Worm (Caenorhabditis elegans) whole organism, mixed stage, embryonic: ENCODE results near the gene dnj-14.
A peak's percentile ranks its signal among the peaks of the same experiment; 100 is the strongest.

Experiments used
- ces-1 ChIP-seq: fragments of 150-350 bp; optimal IDR thresholded peaks from 2 replicates; lab custom pipeline; 2014; ENCODE audit warnings: missing biosample characterization, missing genetic modification reagents, missing genetic modification characterization
- elt-3 ChIP-seq: fragments of 150-350 bp; optimal IDR thresholded peaks from 2 replicates; lab custom pipeline; 2014; ENCODE audit warnings: missing biosample characterization, missing genetic modification characterization
- nhr-12 ChIP-seq: fragments of 150-350 bp; optimal IDR thresholded peaks from 2 replicates; lab custom pipeline; 2014; ENCODE audit warnings: missing biosample characterization, missing genetic modification characterization
- nhr-2 ChIP-seq: fragments of 150-350 bp; optimal IDR thresholded peaks from 2 replicates; lab custom pipeline; 2014; ENCODE audit warnings: missing biosample characterization, missing genetic modification characterization
- nhr-28 ChIP-seq: fragments of 150-350 bp; optimal IDR thresholded peaks from 2 replicates; lab custom pipeline; 2014; ENCODE audit warnings: missing biosample characterization, missing genetic modification characterization
- pha-4 ChIP-seq: fragments of 150-350 bp; optimal IDR thresholded peaks from 2 replicates; lab custom pipeline; 2018; ENCODE audit warnings: missing biosample characterization, missing genetic modification reagents, missing genetic modification characterization
- unc-39 ChIP-seq: fragments of 150-350 bp; optimal IDR thresholded peaks from 2 replicates; lab custom pipeline; 2014; ENCODE audit warnings: missing biosample characterization, missing genetic modification characterization
- unc-62 ChIP-seq: fragments of 150-350 bp; optimal IDR thresholded peaks from 2 replicates; lab custom pipeline; 2014; ENCODE audit warnings: missing biosample characterization, missing genetic modification reagents, missing genetic modification characterization

- no peak for TF ChIP-seq unc-62 (GFP tag; lab: Kevin White, UChicago)
- no peak for TF ChIP-seq pha-4 (tag; lab: Kevin White, UChicago)
- peak; percentile 14 for TF ChIP-seq elt-3
- TF ChIP-seq ces-1 (GFP tag; lab: Kevin White, UChicago) = no peak
- no peak for TF ChIP-seq nhr-28 (tag; lab: Kevin White, UChicago)
- no peak for TF ChIP-seq nhr-2 (tag; lab: Kevin White, UChicago)
- TF ChIP-seq unc-39 = no peak
- no peak for TF ChIP-seq nhr-12 (tag; lab: Kevin White, UChicago)
Measured at ce11 chrX:4662964-4663684, 48.4 kb downstream of the dnj-14 start.
